Worm (Caenorhabditis elegans) whole organism, L3 larva: ENCODE measurements around the gene str-15.

Experiments used
- egl-5 ChIP-seq: fragments of 150-350 bp; optimal IDR thresholded peaks from 2 replicates; lab custom pipeline; 2017; ENCODE audit warnings: missing biosample characterization, missing genetic modification reagents, missing genetic modification characterization, inconsistent platforms
- lin-15B ChIP-seq: fragments of 150-350 bp; optimal IDR thresholded peaks from 2 replicates; lab custom pipeline; 2014; ENCODE audit warnings: missing biosample characterization, missing genetic modification characterization
- nhr-237 ChIP-seq: fragments of 150-350 bp; optimal IDR thresholded peaks from 2 replicates; lab custom pipeline; 2014; ENCODE audit warnings: missing biosample characterization, missing genetic modification characterization
- nhr-43 ChIP-seq: sonication (generic microtip); optimal IDR thresholded peaks from 2 replicates; lab custom pipeline; 2016; ENCODE audit warnings: mild to moderate bottlenecking, missing genetic modification characterization, missing compliant biosample characterization; ENCODE audit not compliant: poor library complexity, severe bottlenecking
- ztf-11 ChIP-seq: fragments of 150-350 bp; optimal IDR thresholded peaks from 2 replicates; lab custom pipeline; 2014; ENCODE audit warnings: missing biosample characterization, missing genetic modification characterization

DNA sequence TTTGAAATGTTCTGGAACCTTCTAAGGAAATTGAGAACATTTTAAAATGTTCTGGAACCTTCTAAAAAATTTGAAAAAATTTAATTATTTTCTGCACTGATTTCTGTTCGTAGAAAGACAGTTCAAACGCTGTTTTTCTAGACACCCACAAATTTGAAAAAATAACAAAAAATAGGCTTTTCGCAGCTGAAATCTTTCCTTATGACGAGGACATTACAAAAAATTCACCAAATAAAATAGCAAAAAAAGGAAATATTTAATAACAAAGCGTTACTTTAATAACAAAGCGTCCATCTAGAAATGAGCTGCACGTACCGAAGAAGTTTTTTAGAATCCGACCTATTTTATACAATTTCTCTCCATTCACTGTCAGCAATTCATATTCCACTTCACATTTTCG, 15.0 kb downstream of the str-15 start, which contains the start of gene srh-141:
- TF ChIP-seq ztf-11 (tag; lab: Kevin White, UChicago) (no peak), nhr-237 (tag; lab: Kevin White, UChicago) (no peak), egl-5 (no peak), nhr-43 (tag; lab: Kevin White, UChicago) (no peak), lin-15B (no peak)
